ENCODE assay signal across 3 fruit fly cellular contexts in genomic region chr3R:9902834-9903233, dm6.
TF ChIP-seq lines count a peak whose summit lies in the region.

No protein-coding gene starts in this region.

- no peak for TF ChIP-seq CTCF in whole organism, embryonic (GFP tag; optimal IDR thresholded peaks at IDR 0.05; lab: Kevin White, UChicago)

TF ChIP-seq in whole organism, embryonic, 481 proteins besides CTCF, POLR2A, EP300 and RAD21:
- TF ChIP-seq Xbp1 (GFP tag; optimal IDR thresholded peaks at IDR 0.05; lab: Kevin White, UChicago) (no peak), sens (GFP tag; lab: Kevin White, UChicago) (peak; percentile 65), Blimp-1 (GFP tag; optimal IDR thresholded peaks at IDR 0.05; lab: Kevin White, UChicago) (peak; percentile 67), Pdp1 (GFP tag; optimal IDR thresholded peaks at IDR 0.05; lab: Kevin White, UChicago) (peak in 1 of 2 experiments; percentile 24), Med (GFP tag; lab: Kevin White, UChicago) (peak; percentile 61), oc (tag; optimal IDR thresholded peaks at IDR 0.05; lab: Kevin White, UChicago) (peak; percentile 1), grau (tag; optimal IDR thresholded peaks at IDR 0.05; lab: Kevin White, UChicago) (peak; percentile 41), CG6854 (GFP tag; optimal IDR thresholded peaks at IDR 0.05; lab: Kevin White, UChicago) (no peak)

TF ChIP-seq in whole organism, prepupa, 60 proteins besides CTCF, POLR2A, EP300 and RAD21:
- TF ChIP-seq CG7368 (GFP tag; optimal IDR thresholded peaks at IDR 0.05; lab: Kevin White, UChicago) (no peak), Blimp-1 (GFP tag; optimal IDR thresholded peaks at IDR 0.05; lab: Kevin White, UChicago) (peak; percentile 65), svp (GFP tag; lab: Kevin White, UChicago) (peak; percentile 60)

TF ChIP-seq in whole organism, pupa, 21 proteins besides CTCF, POLR2A, EP300 and RAD21:
- TF ChIP-seq CG4496 (GFP tag; IDR thresholded peaks at IDR 0.05; lab: Robert Waterston, UW): 0 out of 3 replicates have a peak, but pooled peaks have one; percentile 6
- TF ChIP-seq CG10348 (GFP tag; IDR thresholded peaks at IDR 0.05; lab: Robert Waterston, UW): no peak

Comparison
In these comparisons a context has a peak if more than half of its experiments do, and no peak if none do; other contexts are left out.
1. Of the 7 proteins assayed by ChIP-seq in both whole organism, embryonic and whole organism, prepupa: peak only in whole organism, embryonic: none; only in whole organism, prepupa: none; in both: Blimp-1; in neither: 6.